Worm (Caenorhabditis elegans) whole organism, L1 larva: ENCODE results near the gene gst-35.
A peak's percentile ranks its signal among the peaks of the same experiment; 100 is the strongest.

Experiments
- F16B12.6 ChIP-seq: fragments of 150-350 bp; optimal IDR thresholded peaks from 2 replicates; lab custom pipeline; 2014; ENCODE audit warnings: missing biosample characterization, missing genetic modification characterization
- aha-1 ChIP-seq: fragments of 150-350 bp; optimal IDR thresholded peaks from 2 replicates; lab custom pipeline; 2014; ENCODE audit warnings: missing biosample characterization, missing genetic modification characterization
- alr-1 ChIP-seq: fragments of 200-800 bp; sonication (Bioruptor generic); optimal IDR thresholded peaks from 2 replicates; lab custom pipeline; 2018; ENCODE audit warnings: borderline replicate concordance, mild to moderate bottlenecking, missing genetic modification characterization, missing compliant biosample characterization
- ama-1 ChIP-seq: fragments of 150-350 bp; optimal IDR thresholded peaks from 2 replicates; lab custom pipeline; 2014
- ceh-8 ChIP-seq: fragments of 200-800 bp; sonication (Bioruptor generic); optimal IDR thresholded peaks from 2 replicates; lab custom pipeline; 2018; ENCODE audit warnings: mild to moderate bottlenecking, missing genetic modification characterization, moderate library complexity, missing compliant biosample characterization
- ceh-82 ChIP-seq, 3 experiments: fragments of 150-350 bp in 1 of 3; sonication (generic microtip) in 2 of 3; optimal IDR thresholded peaks; 2 replicates each; lab custom pipeline; 2014 to 2017; ENCODE audit warnings: missing biosample characterization in 3 of 3, missing genetic modification characterization in 3 of 3
- ceh-90 ChIP-seq: sonication (generic microtip); optimal IDR thresholded peaks from 2 replicates; lab custom pipeline; 2016; ENCODE audit warnings: missing genetic modification characterization, missing compliant biosample characterization
- efl-1 ChIP-seq, 4 experiments: fragments of 150-350 bp; optimal IDR thresholded peaks in 3 of 4; peaks in 1 of 4; 1 replicate in 1 of 4; 2 replicates in 3 of 4; lab custom pipeline; 2014; ENCODE audit warnings: missing biosample characterization in 2 of 4, missing genetic modification characterization in 2 of 4, missing genetic modification reagents in 2 of 4
- egl-13 ChIP-seq: sonication (generic microtip); optimal IDR thresholded peaks from 2 replicates; lab custom pipeline; 2016; ENCODE audit warnings: missing genotype, missing genetic modification reagents, missing genetic modification characterization, missing compliant biosample characterization
- elt-2 ChIP-seq: sonication (generic microtip); optimal IDR thresholded peaks from 2 replicates; lab custom pipeline; 2016; ENCODE audit warnings: missing genetic modification characterization, mild to moderate bottlenecking, inconsistent platforms, missing compliant biosample characterization, missing genetic modification reagents
- elt-3 ChIP-seq, 6 experiments: fragments of 150-350 bp in 1 of 6; sonication (generic microtip); optimal IDR thresholded peaks; 2 replicates each; lab custom pipeline; 2017 to 2018; ENCODE audit warnings: missing biosample characterization in 6 of 6, missing genetic modification characterization in 6 of 6, inconsistent platforms in 1 of 6
- ets-5 ChIP-seq: fragments of 200-800 bp; sonication (Bioruptor generic); IDR thresholded peaks from 2 replicates; pipeline ENCODE4 v1.3.6; 2022; ENCODE audit warnings: missing genetic modification characterization, missing compliant biosample characterization
- fkh-10 ChIP-seq: sonication (generic microtip); optimal IDR thresholded peaks from 2 replicates; lab custom pipeline; 2017; ENCODE audit warnings: missing biosample characterization, missing genetic modification reagents, missing genetic modification characterization
- hlh-17 ChIP-seq: fragments of 200-800 bp; sonication (Bioruptor generic); optimal IDR thresholded peaks from 2 replicates; lab custom pipeline; 2018; ENCODE audit warnings: missing genetic modification characterization, mild to moderate bottlenecking, missing compliant biosample characterization, moderate library complexity, borderline replicate concordance
- irx-1 ChIP-seq: sonication (generic microtip); optimal IDR thresholded peaks from 2 replicates; lab custom pipeline; 2016; ENCODE audit warnings: missing genetic modification characterization, missing compliant biosample characterization
- jun-1 ChIP-seq: fragments of 150-350 bp; optimal IDR thresholded peaks from 2 replicates; lab custom pipeline; 2014; ENCODE audit warnings: missing biosample characterization, missing genetic modification reagents, missing genetic modification characterization
- lin-14 ChIP-seq: fragments of 200-800 bp; sonication (Bioruptor generic); optimal IDR thresholded peaks from 2 replicates; lab custom pipeline; 2018; ENCODE audit warnings: mild to moderate bottlenecking, missing genetic modification characterization, moderate library complexity, missing compliant biosample characterization
- lin-15B ChIP-seq: fragments of 150-350 bp; sonication (generic microtip); optimal IDR thresholded peaks from 3 replicates; lab custom pipeline; 2014; ENCODE audit warnings: missing biosample characterization, missing genetic modification characterization
- lin-35 ChIP-seq, 2 experiments: fragments of 150-350 bp; optimal IDR thresholded peaks; 2 replicates each; lab custom pipeline; 2014; ENCODE audit warnings: missing biosample characterization in 2 of 2, missing genetic modification characterization in 2 of 2, missing genetic modification reagents in 2 of 2
- mdl-1 ChIP-seq, 2 experiments: fragments of 150-350 bp; optimal IDR thresholded peaks; 2 replicates each; lab custom pipeline; 2014 to 2017; ENCODE audit warnings: missing biosample characterization in 2 of 2, missing genetic modification characterization in 2 of 2, inconsistent platforms in 1 of 2
- mef-2 ChIP-seq: fragments of 150-350 bp; optimal IDR thresholded peaks from 2 replicates; lab custom pipeline; 2014; ENCODE audit warnings: missing biosample characterization, missing genetic modification characterization
- nhr-47 ChIP-seq: sonication (generic microtip); optimal IDR thresholded peaks from 2 replicates; lab custom pipeline; 2016; ENCODE audit warnings: mild to moderate bottlenecking, missing genetic modification characterization, moderate library complexity, missing compliant biosample characterization
- nhr-76 ChIP-seq: sonication (generic microtip); optimal IDR thresholded peaks from 2 replicates; lab custom pipeline; 2017; ENCODE audit warnings: missing biosample characterization, missing genetic modification characterization
- nhr-77 ChIP-seq: fragments of 150-350 bp; optimal IDR thresholded peaks from 2 replicates; lab custom pipeline; 2014; ENCODE audit warnings: missing biosample characterization, missing genetic modification characterization
- nhr-84 ChIP-seq: sonication (generic microtip); optimal IDR thresholded peaks from 2 replicates; lab custom pipeline; 2017; ENCODE audit warnings: missing biosample characterization, missing genetic modification characterization
- nhr-85 ChIP-seq: sonication (generic microtip); peaks from one replicate; lab custom pipeline; 2016; ENCODE audit warnings: missing genetic modification characterization, inconsistent platforms, missing compliant biosample characterization
- nhr-90 ChIP-seq: sonication (generic microtip); optimal IDR thresholded peaks from 2 replicates; lab custom pipeline; 2016; ENCODE audit warnings: mild to moderate bottlenecking, missing genetic modification characterization, missing compliant biosample characterization; ENCODE audit not compliant: poor library complexity
- pax-3 ChIP-seq: fragments of 200-800 bp; sonication (Bioruptor generic); optimal IDR thresholded peaks from 2 replicates; lab custom pipeline; 2018; ENCODE audit warnings: mild to moderate bottlenecking, missing genetic modification characterization, moderate library complexity, missing compliant biosample characterization
- pqm-1 ChIP-seq: sonication (generic microtip); optimal IDR thresholded peaks from 3 replicates; lab custom pipeline; 2017; ENCODE audit warnings: missing biosample characterization, missing genetic modification characterization
- rnt-1 ChIP-seq: sonication (generic microtip); optimal IDR thresholded peaks from 2 replicates; lab custom pipeline; 2016; ENCODE audit warnings: mild to moderate bottlenecking, missing genetic modification characterization, moderate library complexity, missing compliant biosample characterization
- skn-1 ChIP-seq: fragments of 150-350 bp; optimal IDR thresholded peaks from 2 replicates; lab custom pipeline; 2014; ENCODE audit warnings: missing biosample characterization, missing genetic modification characterization
- snpc-4 ChIP-seq: fragments of 150-350 bp; optimal IDR thresholded peaks from 2 replicates; lab custom pipeline; 2014; ENCODE audit warnings: missing biosample characterization, missing genetic modification characterization
- sptf-1 ChIP-seq: fragments of 150-350 bp; optimal IDR thresholded peaks from 2 replicates; lab custom pipeline; 2014; ENCODE audit warnings: missing biosample characterization, missing genetic modification characterization
- sup-37 ChIP-seq: fragments of 200-800 bp; sonication (Bioruptor generic); optimal IDR thresholded peaks from 2 replicates; lab custom pipeline; 2018; ENCODE audit warnings: mild to moderate bottlenecking, missing genetic modification characterization, missing compliant biosample characterization
- tbx-2 ChIP-seq: sonication (generic microtip); optimal IDR thresholded peaks from 2 replicates; lab custom pipeline; 2016; ENCODE audit warnings: missing genetic modification characterization, missing compliant biosample characterization
- tlp-1 ChIP-seq: fragments of 150-350 bp; optimal IDR thresholded peaks from 2 replicates; lab custom pipeline; 2014; ENCODE audit warnings: missing biosample characterization, missing genetic modification characterization
- unc-130 ChIP-seq: fragments of 150-350 bp; optimal IDR thresholded peaks from 2 replicates; lab custom pipeline; 2017; ENCODE audit warnings: missing biosample characterization, missing genetic modification characterization, inconsistent platforms
- unc-30 ChIP-seq: sonication (generic microtip); optimal IDR thresholded peaks from 2 replicates; lab custom pipeline; 2017; ENCODE audit warnings: missing biosample characterization, missing genetic modification characterization
- unc-62 ChIP-seq: fragments of 150-350 bp; optimal IDR thresholded peaks from 2 replicates; lab custom pipeline; 2014; ENCODE audit warnings: missing biosample characterization, missing genetic modification reagents, missing genetic modification characterization
- unc-86 ChIP-seq: sonication (generic microtip); optimal IDR thresholded peaks from 2 replicates; lab custom pipeline; 2016; ENCODE audit warnings: missing genetic modification characterization, missing compliant biosample characterization
- vab-15 ChIP-seq: sonication (generic microtip); optimal IDR thresholded peaks from 2 replicates; lab custom pipeline; 2017; ENCODE audit warnings: missing genotype, mild to moderate bottlenecking, missing genetic modification characterization, missing compliant biosample characterization
- zip-4 ChIP-seq: fragments of 200-800 bp; sonication (Bioruptor generic); optimal IDR thresholded peaks from 2 replicates; lab custom pipeline; 2018; ENCODE audit warnings: mild to moderate bottlenecking, missing genetic modification characterization, moderate library complexity, missing compliant biosample characterization

gst-35 gene

ce11 chrII:15204069-15204850, 19.1 kb upstream of the gst-35 start:
- no peak for TF ChIP-seq alr-1 (tag; lab: Kevin White, UChicago)
- TF ChIP-seq ceh-82 (tag; optimal IDR thresholded peaks at IDR 0.05; lab: Kevin White, UChicago) = no peak
- TF ChIP-seq jun-1 = no peak
- TF ChIP-seq egl-13 = no peak
- TF ChIP-seq sup-37 (GFP tag; lab: Kevin White, UChicago) = no peak

- TF ChIP-seq nhr-76 (tag; lab: Kevin White, UChicago) (no peak), efl-1 (optimal IDR thresholded peaks at IDR 0.05; lab: Kevin White, UChicago) (no peak), efl-1 (GFP tag; optimal IDR thresholded peaks at IDR 0.05 in 1 of 2; lab: Kevin White, UChicago) (peak in 1 of 2 experiments; percentile 90), nhr-85 (tag; lab: Kevin White, UChicago) (peak; percentile 71)
Measured at ce11 chrII:15203398-15204068, 18.3 kb upstream of the gst-35 start.

- TF ChIP-seq elt-2 (tag; lab: Kevin White, UChicago) = peak; percentile 10
- no peak for TF ChIP-seq nhr-77 (tag; lab: Kevin White, UChicago)
- peak in 1 of 2 experiments; percentile 10 for TF ChIP-seq lin-35 (GFP tag; optimal IDR thresholded peaks at IDR 0.05; lab: Kevin White, UChicago)
Measured at ce11 chrII:15197500-15197899, 12.3 kb upstream of the gst-35 start.

ce11 chrII:15196433-15196832, 11.2 kb upstream of the gst-35 start, which contains the start of gene spsb-1:
spsb-1 (plus strand) TSS chrII:15196733.
- no peak for TF ChIP-seq ceh-8 (GFP tag; lab: Kevin White, UChicago)
- TF ChIP-seq ets-5 (GFP tag; lab: Robert Waterston, UW) = no peak
- no peak for TF ChIP-seq mdl-1 (tag; optimal IDR thresholded peaks at IDR 0.05; lab: Kevin White, UChicago)
- no peak for TF ChIP-seq hlh-17
- TF ChIP-seq snpc-4 (tag; lab: Kevin White, UChicago) = no peak
- no peak for TF ChIP-seq fkh-10 (GFP tag; lab: Kevin White, UChicago)
- no peak for TF ChIP-seq lin-14
- no peak for TF ChIP-seq nhr-85 (tag; lab: Kevin White, UChicago)
- no peak for TF ChIP-seq ama-1 (lab: Kevin White, UChicago)
- no peak for TF ChIP-seq unc-86 (tag; lab: Kevin White, UChicago)
- TF ChIP-seq irx-1 (tag; lab: Kevin White, UChicago) = no peak
- no peak for TF ChIP-seq tlp-1 (tag; lab: Kevin White, UChicago)
- no peak for TF ChIP-seq rnt-1 (tag; lab: Kevin White, UChicago)
- no peak for TF ChIP-seq nhr-77 (tag; lab: Kevin White, UChicago)
- TF ChIP-seq efl-1 (optimal IDR thresholded peaks at IDR 0.05; lab: Kevin White, UChicago) = no peak
- TF ChIP-seq efl-1 (GFP tag; optimal IDR thresholded peaks at IDR 0.05 in 1 of 2; lab: Kevin White, UChicago) = no peak
- TF ChIP-seq, all 84 proteins: peak for 0

- no peak for TF ChIP-seq sptf-1 (tag; lab: Kevin White, UChicago)
- no peak for TF ChIP-seq vab-15 (tag; lab: Kevin White, UChicago)
- no peak for TF ChIP-seq lin-15B (tag; lab: Kevin White, UChicago)
- TF ChIP-seq unc-130 (tag; lab: Kevin White, UChicago) = no peak
- TF ChIP-seq pax-3 (tag; lab: Kevin White, UChicago) = no peak
- no peak for TF ChIP-seq elt-3 (tag; optimal IDR thresholded peaks at IDR 0.05; lab: Kevin White, UChicago)
- TF ChIP-seq tbx-2 (tag; lab: Kevin White, UChicago) = no peak
- no peak for TF ChIP-seq sup-37 (GFP tag; lab: Kevin White, UChicago)
- TF ChIP-seq F16B12.6 (tag; lab: Kevin White, UChicago) = no peak
- no peak for TF ChIP-seq nhr-90
- no peak for TF ChIP-seq nhr-85 (tag; lab: Kevin White, UChicago)
- TF ChIP-seq aha-1 (tag; lab: Kevin White, UChicago) = no peak
- no peak for TF ChIP-seq unc-30 (tag; lab: Kevin White, UChicago)
- TF ChIP-seq ama-1 (lab: Kevin White, UChicago) = no peak
- TF ChIP-seq irx-1 (tag; lab: Kevin White, UChicago) = no peak
- TF ChIP-seq nhr-84 (tag; lab: Kevin White, UChicago) = no peak
- no peak for TF ChIP-seq unc-62 (GFP tag; lab: Kevin White, UChicago)
- TF ChIP-seq skn-1 (tag; lab: Kevin White, UChicago) = peak; percentile 27
- TF ChIP-seq mef-2 (tag; lab: Kevin White, UChicago) = no peak
- no peak for TF ChIP-seq ceh-90
- TF ChIP-seq zip-4 = no peak
- no peak for TF ChIP-seq pqm-1
- TF ChIP-seq alr-1 (tag; lab: Kevin White, UChicago) = no peak
- no peak for TF ChIP-seq nhr-47
Measured at ce11 chrII:15195346-15195745, 10.2 kb upstream of the gst-35 start.
